Fruit fly (Drosophila melanogaster): ENCODE results near the gene BBS1.

DNA sequence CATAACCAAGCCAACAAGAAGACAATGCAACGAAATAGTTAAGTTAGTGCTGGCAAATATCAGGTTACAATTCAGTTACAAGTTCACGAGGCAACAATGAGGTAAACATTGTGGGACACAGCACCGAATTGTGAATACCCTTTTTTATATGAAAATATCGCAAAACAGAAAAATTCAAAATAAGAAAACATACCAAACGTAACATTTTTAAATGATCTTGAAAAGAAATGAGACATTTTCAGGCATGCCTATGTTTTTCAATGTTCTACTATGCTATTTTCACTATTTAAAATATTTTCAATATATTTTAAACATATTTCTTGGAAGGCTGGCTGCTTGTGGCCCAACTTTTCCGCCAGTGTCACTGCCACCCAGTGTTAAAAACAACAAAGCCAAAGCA lies 21.8 kb upstream of the BBS1 start:
- TF ChIP-seq CG6854 (GFP tag; optimal IDR thresholded peaks at IDR 0.05) (no peak), Sox14 (GFP tag; optimal IDR thresholded peaks at IDR 0.05) (no peak), ss (GFP tag; optimal IDR thresholded peaks at IDR 0.05) (no peak), Smox (GFP tag; optimal IDR thresholded peaks at IDR 0.05) (no peak), spab (GFP tag; optimal IDR thresholded peaks at IDR 0.05) (no peak), CG4318 (GFP tag; optimal IDR thresholded peaks at IDR 0.05) (peak; percentile 15), Gug (GFP tag; IDR thresholded peaks at IDR 0.05) (no peak), net (GFP tag; optimal IDR thresholded peaks at IDR 0.05) (no peak), fkh (GFP tag; optimal IDR thresholded peaks at IDR 0.05) (no peak), Hr39 (GFP tag; optimal IDR thresholded peaks at IDR 0.05) (no peak), CG6276 (GFP tag; optimal IDR thresholded peaks at IDR 0.05) (no peak), Sox15 (GFP tag; optimal IDR thresholded peaks at IDR 0.05) (no peak), fd59A (GFP tag; optimal IDR thresholded peaks at IDR 0.05) (no peak), CG6163 (GFP tag; IDR thresholded peaks at IDR 0.05) (no peak)
